Worm (Caenorhabditis elegans) whole organism, early embryonic: ENCODE results near the gene W04H10.5.

Experiments
- B0310.2 ChIP-seq: sonication (generic microtip); optimal IDR thresholded peaks from 2 replicates; lab custom pipeline; 2016; ENCODE audit warnings: mild to moderate bottlenecking, missing genetic modification characterization, missing compliant biosample characterization
- ama-1 ChIP-seq: fragments of 150-350 bp; optimal IDR thresholded peaks from 2 replicates; lab custom pipeline; 2014
- scrt-1 ChIP-seq: fragments of 200-800 bp; sonication (Bioruptor generic); IDR thresholded peaks from 2 replicates; pipeline ENCODE4 v1.3.6; 2022; ENCODE audit warnings: missing genetic modification characterization, missing compliant biosample characterization
- tbx-37 ChIP-seq: fragments of 200-800 bp; sonication (Bioruptor generic); conservative IDR thresholded peaks from 2 replicates; pipeline ENCODE4 v1.3.6; 2022; ENCODE audit warnings: missing genetic modification reagents, missing genetic modification characterization, missing compliant biosample characterization

DNA sequence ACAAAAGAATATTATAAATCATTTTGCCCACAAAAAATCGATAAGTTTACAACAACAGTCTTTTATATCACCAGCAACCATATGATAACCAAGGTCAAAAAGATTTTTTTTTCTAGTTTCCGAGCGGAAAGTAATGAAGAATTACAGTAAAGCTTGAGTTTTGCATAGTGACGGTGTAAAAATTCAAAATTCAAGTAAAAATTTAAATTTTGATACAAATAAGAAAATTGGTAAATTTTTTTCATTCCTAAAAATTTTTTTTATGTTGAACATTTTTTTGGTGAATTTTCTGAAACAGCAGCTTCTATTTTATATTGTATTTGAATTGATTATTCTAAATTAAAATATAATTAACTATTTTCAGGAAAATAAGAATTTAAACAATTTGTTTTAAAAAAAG lies 37.4 kb upstream of the W04H10.5 start, which contains the start of gene W08F4.5:
- no peak for TF ChIP-seq B0310.2 (tag; lab: Kevin White, UChicago)
- no peak for TF ChIP-seq tbx-37 (GFP tag; lab: Robert Waterston, UW)
- no peak for TF ChIP-seq ama-1 (lab: Kevin White, UChicago)
- no peak for TF ChIP-seq scrt-1 (GFP tag; lab: Robert Waterston, UW)
